Worm (Caenorhabditis elegans): Measurements from ENCODE around the gene F34D10.8.

Gene F34D10.8

DNA sequence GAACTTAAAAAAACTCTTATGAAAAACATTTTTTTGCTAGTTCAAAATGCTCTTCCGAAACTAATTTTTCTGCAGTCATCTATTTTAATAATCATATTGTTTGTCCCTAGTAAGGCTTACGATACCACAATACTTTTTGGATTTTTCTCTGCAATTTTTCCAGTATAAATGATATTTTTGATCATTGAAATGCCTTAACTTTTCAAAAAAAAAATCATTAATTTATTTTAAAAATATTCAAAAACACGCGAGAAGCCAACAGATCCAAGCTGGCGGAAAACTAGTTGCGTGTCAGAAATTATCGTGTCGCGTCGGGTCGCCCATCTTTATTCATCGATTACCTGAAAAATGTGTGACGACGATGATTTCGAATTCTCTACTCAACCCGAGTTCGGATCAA, 37.6 kb downstream of the F34D10.8 start, which contains the start of gene gmeb-3:
TSS of gene gmeb-3 (plus strand) at position 301 of the 400 bp plus-strand sequence.
- TF ChIP-seq unc-62 (GFP tag; optimal IDR thresholded peaks at IDR 0.05): no peak

DNA sequence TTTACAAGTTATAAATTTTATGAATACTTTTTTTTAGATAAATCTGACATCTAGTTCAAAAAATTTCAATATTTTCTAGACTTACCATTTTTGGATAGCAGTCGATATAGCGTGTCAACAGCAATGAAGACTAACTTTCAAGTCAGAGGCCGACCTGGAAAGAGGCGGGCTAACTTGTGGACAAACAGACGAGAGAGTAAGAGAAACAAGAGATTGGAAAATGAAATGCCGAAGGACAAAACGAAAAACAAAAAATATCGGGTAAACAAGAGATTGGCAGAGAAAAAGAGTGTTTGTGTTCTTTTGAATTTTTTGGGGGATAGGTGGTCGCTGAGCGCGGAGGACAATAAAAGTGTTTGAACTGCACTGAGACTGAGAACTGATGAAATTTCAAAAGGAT, 42.6 kb downstream of the F34D10.8 start, which contains the start of gene lec-4:
TSS of gene lec-4 (minus strand) at position 154 of the 400 bp plus-strand sequence.
- no peak for TF ChIP-seq unc-62 (GFP tag; optimal IDR thresholded peaks at IDR 0.05)

DNA sequence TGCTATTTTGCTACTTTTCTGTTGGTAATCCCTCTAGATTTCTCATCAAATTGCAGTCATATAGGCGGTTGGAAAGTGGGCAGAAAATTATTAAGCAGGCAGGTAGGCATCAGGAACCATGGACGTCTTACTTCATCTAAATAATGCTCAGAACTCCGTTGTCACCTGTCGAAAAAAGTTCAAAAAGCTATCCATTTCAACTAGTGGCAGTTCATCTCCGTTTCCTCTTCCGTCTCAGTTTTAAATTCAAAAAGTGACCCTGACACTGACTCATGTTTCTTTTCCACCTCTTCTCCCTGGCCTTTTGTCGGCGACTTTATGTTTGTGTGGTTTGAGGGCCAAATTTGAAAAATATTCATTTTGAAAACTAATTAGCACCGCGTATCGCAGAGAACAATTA, 44.0 kb downstream of the F34D10.8 start:
- TF ChIP-seq unc-62 (GFP tag; optimal IDR thresholded peaks at IDR 0.05): no peak

Data from whole organism, dauer.